Fruit fly (Drosophila melanogaster) whole organism, pupa: ENCODE data around the gene Rga.
A peak's percentile ranks its signal among the peaks of the same experiment; 100 is the strongest.

Experiments used
- CG10348 ChIP-seq: fragments of 200-800 bp; sonication (Bioruptor generic); IDR thresholded peaks from 2 replicates; pipeline ENCODE4 v1.3.6; 2022; ENCODE audit warnings: missing biosample characterization, missing genetic modification characterization
- CG12605 ChIP-seq: fragments of 200-800 bp; sonication (Bioruptor generic); IDR thresholded peaks from 2 replicates; pipeline ENCODE4 v1.3.6; 2022; ENCODE audit warnings: missing biosample characterization, missing genetic modification characterization
- CG13204 ChIP-seq: fragments of 200-800 bp; sonication (Bioruptor generic); optimal IDR thresholded peaks from 2 replicates; lab custom pipeline; 2018; ENCODE audit warnings: missing biosample characterization, mild to moderate bottlenecking, missing genetic modification characterization, moderate library complexity
- CG14655 ChIP-seq: fragments of 200-800 bp; sonication (Bioruptor generic); optimal IDR thresholded peaks from 3 replicates; lab custom pipeline; 2017; ENCODE audit warnings: mild to moderate bottlenecking, missing biosample characterization, missing genetic modification reagents, missing genetic modification characterization
- CG15710 ChIP-seq: fragments of 200-800 bp; sonication (Bioruptor generic); optimal IDR thresholded peaks from 2 replicates; lab custom pipeline; 2018; ENCODE audit warnings: missing biosample characterization, mild to moderate bottlenecking, missing genetic modification characterization, moderate library complexity
- CG17806 ChIP-seq: fragments of 200-800 bp; sonication (Bioruptor generic); optimal IDR thresholded peaks from 2 replicates; lab custom pipeline; 2018; ENCODE audit warnings: missing biosample characterization, mild to moderate bottlenecking, missing genetic modification characterization, moderate library complexity
- CG32121 ChIP-seq: fragments of 200-800 bp; sonication (Bioruptor generic); IDR thresholded peaks from 2 replicates; pipeline ENCODE4 v1.3.6; 2022; ENCODE audit warnings: missing biosample characterization, missing genetic modification characterization
- CG34367 ChIP-seq: fragments of 200-800 bp; sonication (Bioruptor generic); optimal IDR thresholded peaks from 2 replicates; lab custom pipeline; 2018; ENCODE audit warnings: missing biosample characterization, mild to moderate bottlenecking, missing genetic modification characterization
- CG4496 ChIP-seq: fragments of 200-800 bp; sonication (Bioruptor generic); IDR thresholded peaks from 3 replicates; pipeline ENCODE4 v1.3.6; 2022; ENCODE audit warnings: missing biosample characterization, missing genetic modification characterization
- CG8159 ChIP-seq: fragments of 200-800 bp; sonication (Bioruptor generic); optimal IDR thresholded peaks from 3 replicates; lab custom pipeline; 2018; ENCODE audit warnings: missing biosample characterization, mild to moderate bottlenecking, missing genetic modification characterization, moderate library complexity
- CG8301 ChIP-seq: fragments of 200-800 bp; sonication (Bioruptor generic); optimal IDR thresholded peaks from 2 replicates; lab custom pipeline; 2018; ENCODE audit warnings: missing biosample characterization, mild to moderate bottlenecking, missing genetic modification characterization
- CG9948 ChIP-seq: fragments of 200-800 bp; sonication (Bioruptor generic); optimal IDR thresholded peaks from 2 replicates; lab custom pipeline; 2018; ENCODE audit warnings: missing biosample characterization, mild to moderate bottlenecking, missing genetic modification characterization, moderate library complexity
- D1 ChIP-seq: fragments of 200-800 bp; sonication (Bioruptor generic); optimal IDR thresholded peaks from 2 replicates; lab custom pipeline; 2018; ENCODE audit warnings: missing biosample characterization, mild to moderate bottlenecking, missing genetic modification characterization, moderate library complexity
- EcR ChIP-seq: fragments of 200-800 bp; sonication (Bioruptor generic); optimal IDR thresholded peaks from 3 replicates; lab custom pipeline; 2019; ENCODE audit warnings: missing biosample characterization, missing genetic modification characterization, mild to moderate bottlenecking, moderate library complexity, missing genetic modification reagents
- Ets98B ChIP-seq: fragments of 200-800 bp; sonication (Bioruptor generic); IDR thresholded peaks from 2 replicates; pipeline ENCODE4 v1.3.6; 2022; ENCODE audit warnings: missing biosample characterization, missing genetic modification characterization
- Pif1A ChIP-seq: fragments of 200-800 bp; sonication (Bioruptor generic); optimal IDR thresholded peaks from 3 replicates; lab custom pipeline; 2016; ENCODE audit warnings: missing biosample characterization, missing genetic modification characterization
- Pif1B ChIP-seq: fragments of 200-800 bp; sonication (Bioruptor generic); optimal IDR thresholded peaks from 3 replicates; lab custom pipeline; 2016; ENCODE audit warnings: missing biosample characterization, missing genetic modification characterization
- Snoo ChIP-seq: fragments of 200-800 bp; sonication (Bioruptor generic); optimal IDR thresholded peaks from 3 replicates; lab custom pipeline; 2017; ENCODE audit warnings: missing biosample characterization, mild to moderate bottlenecking, missing genetic modification characterization, inconsistent platforms
- fd96Ca ChIP-seq: fragments of 200-800 bp; sonication (Bioruptor generic); IDR thresholded peaks from 3 replicates; pipeline ENCODE4 v1.3.6; 2022; ENCODE audit warnings: missing biosample characterization, missing genetic modification characterization
- gl ChIP-seq: fragments of 200-800 bp; sonication (Bioruptor generic); optimal IDR thresholded peaks from 2 replicates; lab custom pipeline; 2018; ENCODE audit warnings: missing biosample characterization, mild to moderate bottlenecking, missing genetic modification characterization
- rn ChIP-seq: fragments of 200-800 bp; sonication (Bioruptor generic); IDR thresholded peaks from 2 replicates; pipeline ENCODE4 v1.3.6; 2022; ENCODE audit warnings: missing biosample characterization, missing genetic modification characterization

Gene Rga

DNA sequence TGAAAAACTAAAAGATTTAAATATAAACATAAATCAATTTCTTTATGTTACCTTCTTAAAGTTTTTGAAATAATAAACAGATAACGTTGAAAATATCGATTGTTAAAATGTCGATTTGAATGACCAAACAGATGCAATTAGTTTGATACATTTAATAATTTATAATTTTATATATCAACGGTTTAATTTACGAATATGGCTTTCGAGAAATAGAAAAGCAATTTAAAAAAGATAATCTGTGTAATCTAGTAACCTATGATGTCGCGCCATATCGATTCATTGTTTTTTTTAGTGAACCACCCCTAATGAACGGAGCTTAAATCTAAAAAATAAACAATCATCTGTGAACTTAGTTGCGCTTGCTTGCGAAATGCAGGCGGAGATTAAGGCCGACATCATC lies 24.3 kb downstream of the Rga start, which contains the start of gene PolZ2:
TSS of gene PolZ2 (plus strand) at position 301 of the 400 bp plus-strand sequence.
- TF ChIP-seq CG17806 (tag; lab: Kevin White, UChicago), result no peak
- no peak for TF ChIP-seq CG9948 (tag; lab: Kevin White, UChicago)
- TF ChIP-seq CG4496 (GFP tag; lab: Robert Waterston, UW), result no peak
- TF ChIP-seq CG15710 (tag; lab: Kevin White, UChicago), result no peak
- TF ChIP-seq CG8159 (tag; lab: Kevin White, UChicago), result no peak
- TF ChIP-seq CG10348 (GFP tag; lab: Robert Waterston, UW), result no peak
- no peak for TF ChIP-seq Pif1A (GFP tag; lab: Kevin White, UChicago)
- no peak for TF ChIP-seq CG14655
- TF ChIP-seq Pif1B, result no peak
- TF ChIP-seq EcR (GFP tag; lab: Kevin White, UChicago), result no peak
- TF ChIP-seq fd96Ca (GFP tag; lab: Robert Waterston, UW), result no peak
- TF ChIP-seq CG32121, result no peak
- no peak for TF ChIP-seq CG12605
- no peak for TF ChIP-seq rn (GFP tag; lab: Robert Waterston, UW)
- no peak for TF ChIP-seq CG8301 (tag; lab: Kevin White, UChicago)
- TF ChIP-seq CG34367, result no peak

DNA sequence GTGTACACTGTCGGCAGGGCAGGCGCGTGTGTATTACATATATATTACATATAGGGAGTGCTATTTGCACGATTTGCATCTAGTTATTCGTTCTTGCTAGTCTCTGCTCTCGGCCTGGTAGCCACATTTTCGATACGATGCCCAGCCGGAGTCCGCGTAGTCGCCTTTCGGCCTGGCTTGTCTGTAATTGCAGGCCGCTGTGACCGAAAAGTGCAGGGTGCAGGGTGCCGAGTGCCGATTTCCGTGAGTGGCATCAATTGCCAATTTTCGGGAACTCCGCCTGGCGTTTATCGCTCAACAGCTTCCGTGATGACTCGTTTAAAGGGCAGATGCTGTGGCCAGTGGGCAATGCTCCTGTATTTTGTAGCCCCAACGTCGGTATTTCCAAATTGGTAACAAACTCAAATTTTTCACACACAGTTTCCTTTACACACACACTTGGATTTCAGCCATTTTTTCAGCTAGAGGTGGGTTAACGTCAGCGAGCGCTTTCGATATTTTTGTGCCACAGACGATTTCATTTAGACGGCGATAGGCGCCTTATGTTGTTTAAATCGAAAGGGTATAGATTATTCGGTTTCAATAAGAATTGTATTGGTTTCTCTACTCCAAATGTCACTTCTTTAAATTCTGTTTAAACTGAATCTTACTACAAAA lies 24.9 kb downstream of the Rga start, which contains the start of gene CG2926:
TSS of gene CG2926 (minus strand) at position 518 of the 657 bp plus-strand sequence.
- 0 out of 3 replicates have a peak, but pooled peaks have one; percentile 46 for TF ChIP-seq CG4496 (GFP tag; lab: Robert Waterston, UW)
- no peak for TF ChIP-seq EcR (GFP tag; lab: Kevin White, UChicago)
- no peak for TF ChIP-seq fd96Ca (GFP tag; lab: Robert Waterston, UW)
- TF ChIP-seq CG32121, result 0 out of 2 replicates have a peak, but pooled peaks have one; percentile 32
- no peak for TF ChIP-seq D1 (tag; lab: Kevin White, UChicago)
- no peak for TF ChIP-seq CG15710 (tag; lab: Kevin White, UChicago)
- TF ChIP-seq CG10348 (GFP tag; lab: Robert Waterston, UW), result no peak
- TF ChIP-seq gl (tag; lab: Kevin White, UChicago), result no peak
- TF ChIP-seq Ets98B (GFP tag; lab: Robert Waterston, UW), result peak; percentile 19; the same call in 1 of the 2 replicates
- TF ChIP-seq CG17806 (tag; lab: Kevin White, UChicago), result no peak
- TF ChIP-seq CG34367, result no peak
- TF ChIP-seq Pif1B, result no peak
- 0 out of 2 replicates have a peak, but pooled peaks have one; percentile 12 for TF ChIP-seq rn (GFP tag; lab: Robert Waterston, UW)
- no peak for TF ChIP-seq CG8301 (tag; lab: Kevin White, UChicago)
- 0 out of 2 replicates have a peak, but pooled peaks have one; percentile 32 for TF ChIP-seq CG12605
- TF ChIP-seq, all 21 proteins: peak for 5

DNA sequence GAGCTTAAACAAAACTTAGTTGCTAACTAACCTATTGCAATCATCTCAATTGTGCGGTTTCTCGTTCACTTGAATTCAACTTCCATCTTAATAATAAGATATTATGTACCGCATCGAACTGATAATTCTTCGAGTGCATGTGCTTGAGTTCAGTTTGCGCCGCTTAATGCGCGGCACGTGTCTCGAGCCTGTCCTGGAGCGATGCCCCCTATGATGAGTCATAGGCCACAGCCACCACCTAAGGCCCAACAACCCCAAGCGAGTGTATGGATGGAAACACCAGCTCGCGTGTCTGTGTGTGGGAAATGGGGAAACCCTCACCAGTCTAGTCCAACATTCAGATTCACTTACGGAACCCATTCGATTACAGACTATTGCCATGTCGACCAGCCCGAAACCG lies 39.0 kb downstream of the Rga start:
- TF ChIP-seq EcR (GFP tag; lab: Kevin White, UChicago) (peak; percentile 94), rn (GFP tag; lab: Robert Waterston, UW) (no peak)

DNA sequence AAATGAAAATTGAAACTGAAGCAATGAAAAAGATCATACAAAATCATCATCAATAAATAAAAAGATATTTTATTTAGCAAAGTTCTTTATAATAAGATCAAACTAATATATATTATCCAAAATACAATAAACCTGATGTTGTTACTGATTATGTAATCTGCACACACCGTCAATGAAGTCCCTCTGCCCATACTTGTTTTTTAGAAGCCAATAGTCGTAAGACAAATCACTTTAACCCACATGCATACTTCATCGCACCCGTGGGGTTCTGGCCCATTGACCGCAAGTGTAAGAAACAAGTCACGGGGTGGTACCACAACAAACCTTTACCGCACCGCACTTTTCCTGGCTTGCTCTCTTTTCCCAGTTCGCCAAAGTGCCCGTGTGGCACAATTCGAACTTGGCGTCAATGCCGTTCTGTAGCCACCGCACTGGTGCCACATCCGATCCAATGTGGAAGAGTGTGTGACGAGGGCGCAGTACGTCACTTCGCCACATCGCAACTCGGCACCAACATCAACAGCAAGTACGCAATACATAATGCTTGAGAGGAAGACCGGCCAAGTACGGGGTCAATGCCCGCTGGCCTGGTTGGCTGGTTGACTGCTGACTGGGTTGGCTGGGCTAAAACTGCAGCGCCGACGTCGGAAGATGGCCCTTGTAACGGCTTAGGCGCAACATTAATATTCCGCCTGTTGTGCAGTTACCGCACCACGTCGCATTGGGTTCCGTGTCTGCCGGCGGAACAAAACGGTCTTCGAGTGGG lies 39.8 kb downstream of the Rga start:
- TF ChIP-seq gl (tag; lab: Kevin White, UChicago), result no peak
- no peak for TF ChIP-seq D1 (tag; lab: Kevin White, UChicago)
- TF ChIP-seq CG12605, result no peak
- TF ChIP-seq EcR (GFP tag; lab: Kevin White, UChicago), result peak; percentile 83
- peak; percentile 12 for TF ChIP-seq CG9948 (tag; lab: Kevin White, UChicago)
- TF ChIP-seq CG34367, result no peak
- peak; percentile 30 for TF ChIP-seq Pif1B
- TF ChIP-seq CG15710 (tag; lab: Kevin White, UChicago), result no peak
- TF ChIP-seq CG14655, result no peak
- no peak for TF ChIP-seq CG32121
- TF ChIP-seq rn (GFP tag; lab: Robert Waterston, UW), result no peak
- TF ChIP-seq CG8301 (tag; lab: Kevin White, UChicago), result no peak
- 0 out of 3 replicates have a peak, but pooled peaks have one; percentile 35 for TF ChIP-seq fd96Ca (GFP tag; lab: Robert Waterston, UW)

DNA sequence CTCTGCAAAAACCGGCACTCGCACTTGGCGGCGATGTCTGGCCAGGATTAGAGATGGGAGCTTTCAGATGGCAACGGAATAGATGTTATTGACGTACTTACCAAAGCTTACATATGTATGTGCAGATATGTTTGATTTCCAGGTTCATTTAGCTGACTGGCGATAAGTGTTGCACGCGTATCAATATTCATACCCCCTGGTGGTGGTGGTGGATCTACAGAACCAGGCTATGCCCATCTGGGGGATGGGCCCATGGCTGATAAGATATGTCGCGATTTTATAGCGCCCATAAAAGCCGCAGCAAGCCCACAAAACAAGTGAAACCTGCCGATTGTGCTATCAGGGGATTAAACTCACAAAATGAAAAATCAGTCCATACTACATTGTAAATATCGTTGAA lies 41.2 kb downstream of the Rga start:
- TF ChIP-seq D1 (tag; lab: Kevin White, UChicago) (no peak), EcR (GFP tag; lab: Kevin White, UChicago) (peak; percentile 43), CG17806 (tag; lab: Kevin White, UChicago) (no peak), CG15710 (tag; lab: Kevin White, UChicago) (no peak), CG32121 (no peak), CG9948 (tag; lab: Kevin White, UChicago) (no peak), Pif1B (no peak), CG4496 (GFP tag; lab: Robert Waterston, UW) (no peak)
- TF ChIP-seq, all 21 proteins: peak for 1

DNA sequence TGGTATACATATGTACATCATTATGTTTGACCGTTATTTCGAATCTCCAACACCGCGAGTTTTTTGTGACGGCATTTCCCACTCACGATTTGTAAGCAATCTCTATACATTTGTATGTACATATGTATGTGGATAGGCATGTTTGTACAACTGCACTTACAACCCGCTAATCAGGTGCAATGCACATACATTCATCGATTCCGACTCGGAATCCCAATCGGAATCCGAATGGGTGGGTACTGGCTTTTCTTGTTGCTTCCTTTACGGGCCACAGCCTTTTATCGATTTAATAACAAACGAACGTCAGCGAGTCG lies 41.5 kb downstream of the Rga start:
- TF ChIP-seq Ets98B (GFP tag; lab: Robert Waterston, UW) (no peak), CG12605 (0 out of 2 replicates have a peak, but pooled peaks have one; percentile 1), CG14655 (no peak), CG4496 (GFP tag; lab: Robert Waterston, UW) (no peak), Snoo (tag; lab: Kevin White, UChicago) (no peak), D1 (tag; lab: Kevin White, UChicago) (no peak), EcR (GFP tag; lab: Kevin White, UChicago) (no peak), CG9948 (tag; lab: Kevin White, UChicago) (no peak), CG13204 (GFP tag; lab: Kevin White, UChicago) (no peak), Pif1A (GFP tag; lab: Kevin White, UChicago) (no peak), CG8159 (tag; lab: Kevin White, UChicago) (no peak), fd96Ca (GFP tag; lab: Robert Waterston, UW) (0 out of 3 replicates have a peak, but pooled peaks have one; percentile 39), gl (tag; lab: Kevin White, UChicago) (no peak)
